Fruit fly (Drosophila melanogaster): ENCODE data around the gene klg.

dm6 chr3R:22889302-22889701, 9.8 kb upstream of the klg start:
- TF ChIP-seq Mnt (GFP tag; optimal IDR thresholded peaks at IDR 0.05) (no peak), CG11617 (GFP tag; optimal IDR thresholded peaks at IDR 0.05) (no peak), CG7045 (GFP tag; optimal IDR thresholded peaks at IDR 0.05) (no peak), CG12768 (GFP tag; optimal IDR thresholded peaks at IDR 0.05) (no peak), Hr96 (GFP tag; optimal IDR thresholded peaks at IDR 0.05) (no peak), pad (GFP tag; optimal IDR thresholded peaks at IDR 0.05) (no peak)
